Fruit fly (Drosophila melanogaster): ENCODE results near the gene Pgant8.

DNA sequence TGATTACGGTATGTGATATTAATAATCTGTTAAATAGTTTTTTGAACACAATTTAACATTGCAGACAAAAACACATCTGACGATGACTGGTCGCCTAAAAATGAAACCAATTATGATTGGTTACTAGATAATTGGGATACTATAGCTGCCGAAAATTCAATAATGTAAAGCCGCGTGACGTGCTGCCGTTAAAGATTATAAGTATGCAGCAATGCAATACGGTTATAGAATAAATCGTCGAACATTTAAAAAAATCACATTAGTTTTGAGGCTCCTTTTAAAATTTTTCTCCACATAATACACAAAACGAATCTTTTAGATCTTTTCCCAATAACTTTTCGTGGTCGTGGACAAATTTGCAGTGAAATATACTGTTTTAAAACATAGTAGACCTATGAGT lies 33.8 kb downstream of the Pgant8 start, which contains the start of gene CG42570:
- TF ChIP-seq CG8301 (tag; optimal IDR thresholded peaks at IDR 0.05) (no peak), CG34367 (tag; optimal IDR thresholded peaks at IDR 0.05) (no peak)
